Worm (Caenorhabditis elegans) whole organism, L3 larva: ENCODE results near the gene F10B5.2.

ENCODE experiments used
- R02D3.7 ChIP-seq: fragments of 150-350 bp; optimal IDR thresholded peaks from 2 replicates; lab custom pipeline; 2014; ENCODE audit warnings: missing biosample characterization, missing genetic modification characterization
- aly-2 ChIP-seq: fragments of 150-350 bp; optimal IDR thresholded peaks from 2 replicates; lab custom pipeline; 2014; ENCODE audit warnings: missing biosample characterization, missing genetic modification characterization
- ama-1 ChIP-seq: fragments of 150-350 bp; optimal IDR thresholded peaks from 2 replicates; lab custom pipeline; 2018
- ceh-28 ChIP-seq: fragments of 150-350 bp; optimal IDR thresholded peaks from 2 replicates; lab custom pipeline; 2014; ENCODE audit warnings: missing biosample characterization, missing genetic modification reagents, missing genetic modification characterization
- ceh-82 ChIP-seq: fragments of 150-350 bp; optimal IDR thresholded peaks from 2 replicates; lab custom pipeline; 2014; ENCODE audit warnings: missing biosample characterization, missing genetic modification characterization
- ceh-9 ChIP-seq: sonication (generic microtip); optimal IDR thresholded peaks from 2 replicates; lab custom pipeline; 2018; ENCODE audit warnings: missing biosample characterization, missing genetic modification characterization
- daf-12 ChIP-seq: fragments of 150-350 bp; optimal IDR thresholded peaks from 2 replicates; lab custom pipeline; 2014; ENCODE audit warnings: missing biosample characterization, missing genetic modification reagents, missing genetic modification characterization
- egl-27 ChIP-seq: sonication (generic microtip); optimal IDR thresholded peaks from 4 replicates; lab custom pipeline; 2017; ENCODE audit warnings: missing biosample characterization, missing genetic modification reagents, missing genetic modification characterization
- egl-5 ChIP-seq: fragments of 150-350 bp; optimal IDR thresholded peaks from 2 replicates; lab custom pipeline; 2017; ENCODE audit warnings: missing biosample characterization, missing genetic modification reagents, missing genetic modification characterization, inconsistent platforms
- elt-2 ChIP-seq: sonication (generic microtip); optimal IDR thresholded peaks from 2 replicates; lab custom pipeline; 2016; ENCODE audit warnings: missing genetic modification reagents, mild to moderate bottlenecking, missing genetic modification characterization, missing compliant biosample characterization
- elt-3 ChIP-seq, 3 experiments: fragments of 150-350 bp in 1 of 3; sonication (generic microtip) in 2 of 3; optimal IDR thresholded peaks; 2 replicates in 2 of 3; 4 replicates in 1 of 3; lab custom pipeline; 2014 to 2017; ENCODE audit warnings: missing biosample characterization in 3 of 3, missing genetic modification characterization in 3 of 3
- eor-1 ChIP-seq, 2 experiments: fragments of 150-350 bp; optimal IDR thresholded peaks; 2 replicates each; lab custom pipeline; 2014 to 2018; ENCODE audit warnings: missing biosample characterization in 2 of 2, missing genetic modification characterization in 2 of 2
- fkh-10 ChIP-seq: sonication (generic microtip); optimal IDR thresholded peaks from 2 replicates; lab custom pipeline; 2017; ENCODE audit warnings: missing biosample characterization, missing genetic modification reagents, missing genetic modification characterization
- fkh-2 ChIP-seq: fragments of 150-350 bp; optimal IDR thresholded peaks from 2 replicates; lab custom pipeline; 2014; ENCODE audit warnings: missing biosample characterization, missing genetic modification reagents, missing genetic modification characterization
- fos-1 ChIP-seq: fragments of 150-350 bp; optimal IDR thresholded peaks from 2 replicates; lab custom pipeline; 2014; ENCODE audit warnings: missing biosample characterization, missing genetic modification characterization
- hmg-11 ChIP-seq: sonication (generic microtip); optimal IDR thresholded peaks from 2 replicates; lab custom pipeline; 2016; ENCODE audit warnings: missing genetic modification characterization, missing compliant biosample characterization
- jun-1 ChIP-seq: fragments of 150-350 bp; optimal IDR thresholded peaks from 2 replicates; lab custom pipeline; 2014; ENCODE audit warnings: missing biosample characterization, missing genetic modification reagents, missing genetic modification characterization
- lin-15B ChIP-seq: fragments of 150-350 bp; optimal IDR thresholded peaks from 2 replicates; lab custom pipeline; 2014; ENCODE audit warnings: missing biosample characterization, missing genetic modification characterization
- lin-39 ChIP-seq: fragments of 150-350 bp; optimal IDR thresholded peaks from 2 replicates; lab custom pipeline; 2018; ENCODE audit warnings: missing biosample characterization, missing genetic modification reagents, missing genetic modification characterization
- mdl-1 ChIP-seq: fragments of 150-350 bp; optimal IDR thresholded peaks from 2 replicates; lab custom pipeline; 2014; ENCODE audit warnings: missing biosample characterization, missing genetic modification characterization
- mml-1 ChIP-seq: fragments of 150-350 bp; sonication (generic microtip); optimal IDR thresholded peaks from 3 replicates; lab custom pipeline; 2014; ENCODE audit warnings: missing biosample characterization, missing genetic modification characterization
- nfya-1 ChIP-seq: sonication (generic microtip); optimal IDR thresholded peaks from 2 replicates; lab custom pipeline; 2017; ENCODE audit warnings: missing genetic modification characterization, mild to moderate bottlenecking, missing compliant biosample characterization, antibody characterized with exemption, moderate library complexity; ENCODE audit not compliant: insufficient read depth
- nhr-11 ChIP-seq: fragments of 150-350 bp; optimal IDR thresholded peaks from 2 replicates; lab custom pipeline; 2014; ENCODE audit warnings: missing biosample characterization, missing genetic modification characterization
- nhr-23 ChIP-seq: fragments of 150-350 bp; optimal IDR thresholded peaks from 2 replicates; lab custom pipeline; 2014; ENCODE audit warnings: missing biosample characterization, missing genetic modification reagents, missing genetic modification characterization
- nhr-237 ChIP-seq: fragments of 150-350 bp; optimal IDR thresholded peaks from 2 replicates; lab custom pipeline; 2014; ENCODE audit warnings: missing biosample characterization, missing genetic modification characterization
- nhr-25 ChIP-seq: sonication (generic microtip); optimal IDR thresholded peaks from 2 replicates; lab custom pipeline; 2017; ENCODE audit warnings: missing biosample characterization, missing genetic modification characterization
- nhr-43 ChIP-seq: sonication (generic microtip); optimal IDR thresholded peaks from 2 replicates; lab custom pipeline; 2016; ENCODE audit warnings: mild to moderate bottlenecking, missing genetic modification characterization, missing compliant biosample characterization; ENCODE audit not compliant: poor library complexity, severe bottlenecking
- nhr-76 ChIP-seq: fragments of 150-350 bp; sonication (generic microtip); optimal IDR thresholded peaks from 5 replicates; lab custom pipeline; 2014; ENCODE audit warnings: missing biosample characterization, missing genetic modification characterization
- nhr-77 ChIP-seq: fragments of 150-350 bp; optimal IDR thresholded peaks from 2 replicates; lab custom pipeline; 2014; ENCODE audit warnings: missing biosample characterization, missing genetic modification characterization
- pha-4 ChIP-seq: fragments of 150-350 bp; optimal IDR thresholded peaks from 2 replicates; lab custom pipeline; 2014; ENCODE audit warnings: missing biosample characterization, missing genetic modification reagents, missing genetic modification characterization
- pqm-1 ChIP-seq: fragments of 150-350 bp; optimal IDR thresholded peaks from 2 replicates; lab custom pipeline; 2017; ENCODE audit warnings: missing biosample characterization, missing genetic modification characterization, inconsistent platforms
- sea-2 ChIP-seq: fragments of 150-350 bp; sonication (generic microtip); optimal IDR thresholded peaks from 4 replicates; lab custom pipeline; 2014; ENCODE audit warnings: missing biosample characterization, missing genetic modification reagents, missing genetic modification characterization
- skn-1 ChIP-seq: fragments of 150-350 bp; optimal IDR thresholded peaks from 2 replicates; lab custom pipeline; 2014; ENCODE audit warnings: missing biosample characterization, missing genetic modification characterization
- snpc-4 ChIP-seq: fragments of 150-350 bp; optimal IDR thresholded peaks from 2 replicates; lab custom pipeline; 2014; ENCODE audit warnings: missing biosample characterization, missing genetic modification characterization
- tbx-2 ChIP-seq: sonication (generic microtip); optimal IDR thresholded peaks from 2 replicates; lab custom pipeline; 2016; ENCODE audit warnings: mild to moderate bottlenecking, missing genetic modification characterization, missing compliant biosample characterization
- unc-39 ChIP-seq: sonication (generic microtip); optimal IDR thresholded peaks from 4 replicates; lab custom pipeline; 2017; ENCODE audit warnings: missing biosample characterization, missing genetic modification characterization
- unc-62 ChIP-seq: fragments of 150-350 bp; sonication (generic microtip); optimal IDR thresholded peaks from 4 replicates; lab custom pipeline; 2014; ENCODE audit warnings: missing biosample characterization, missing genetic modification reagents, missing genetic modification characterization
- zag-1 ChIP-seq: fragments of 150-350 bp; optimal IDR thresholded peaks from 2 replicates; lab custom pipeline; 2014; ENCODE audit warnings: missing biosample characterization, missing genetic modification characterization
- ztf-11 ChIP-seq: fragments of 150-350 bp; optimal IDR thresholded peaks from 2 replicates; lab custom pipeline; 2014; ENCODE audit warnings: missing biosample characterization, missing genetic modification characterization
- ztf-4 ChIP-seq: fragments of 150-350 bp; optimal IDR thresholded peaks from 2 replicates; lab custom pipeline; 2014; ENCODE audit warnings: missing biosample characterization, missing genetic modification characterization

The F10B5.2 gene

ce11 chrII:8138015-8138546 is 6.5 kb upstream of the F10B5.2 start, which contains the start of gene cdc-48.2:
Gene cdc-48.2, plus strand, starts transcription at chrII:8138496.
- TF ChIP-seq R02D3.7 = no peak
- no peak for TF ChIP-seq eor-1 (tag; optimal IDR thresholded peaks at IDR 0.05; lab: Kevin White, UChicago)
- TF ChIP-seq nhr-76 (tag; lab: Kevin White, UChicago) = no peak
- TF ChIP-seq daf-12 (tag; lab: Kevin White, UChicago) = no peak
- no peak for TF ChIP-seq snpc-4 (tag; lab: Kevin White, UChicago)
- no peak for TF ChIP-seq fkh-10 (GFP tag; lab: Kevin White, UChicago)
- no peak for TF ChIP-seq ceh-82 (tag; lab: Kevin White, UChicago)
- no peak for TF ChIP-seq elt-3 (tag; optimal IDR thresholded peaks at IDR 0.05; lab: Kevin White, UChicago)
- TF ChIP-seq mml-1 = no peak
- no peak for TF ChIP-seq unc-62 (GFP tag; lab: Kevin White, UChicago)
- no peak for TF ChIP-seq nhr-11 (tag; lab: Kevin White, UChicago)
- no peak for TF ChIP-seq ztf-4 (tag; lab: Kevin White, UChicago)
- TF ChIP-seq ztf-11 (tag; lab: Kevin White, UChicago) = no peak
- no peak for TF ChIP-seq egl-27 (tag; lab: Kevin White, UChicago)
- TF ChIP-seq pqm-1 (tag; lab: Kevin White, UChicago) = no peak
- peak; percentile 2 for TF ChIP-seq pha-4 (tag; lab: Kevin White, UChicago)
- TF ChIP-seq nhr-77 (tag; lab: Kevin White, UChicago) = no peak
- no peak for TF ChIP-seq fkh-2 (tag; lab: Kevin White, UChicago)
- no peak for TF ChIP-seq elt-2 (tag; lab: Kevin White, UChicago)
- TF ChIP-seq ceh-28 = no peak
- TF ChIP-seq unc-39 (tag; lab: Kevin White, UChicago) = no peak
- TF ChIP-seq jun-1 = no peak
- no peak for TF ChIP-seq egl-5 (tag; lab: Kevin White, UChicago)
- peak; percentile 34 for TF ChIP-seq lin-15B (tag; lab: Kevin White, UChicago)
- no peak for TF ChIP-seq ceh-9 (tag; lab: Kevin White, UChicago)
- TF ChIP-seq skn-1 (tag; lab: Kevin White, UChicago) = peak; percentile 90
- TF ChIP-seq mdl-1 (tag; lab: Kevin White, UChicago) = no peak
- no peak for TF ChIP-seq nhr-23 (tag; lab: Kevin White, UChicago)
- no peak for TF ChIP-seq ama-1 (lab: Kevin White, UChicago)
- TF ChIP-seq nhr-25 = no peak
- TF ChIP-seq lin-39 (tag; lab: Kevin White, UChicago) = no peak
- TF ChIP-seq nfya-1 (tag; lab: Kevin White, UChicago) = peak; percentile 27

- no peak for TF ChIP-seq elt-2 (tag; lab: Kevin White, UChicago)
- no peak for TF ChIP-seq ztf-11 (tag; lab: Kevin White, UChicago)
- no peak for TF ChIP-seq zag-1
- no peak for TF ChIP-seq nhr-76 (tag; lab: Kevin White, UChicago)
- TF ChIP-seq sea-2 (GFP tag; lab: Kevin White, UChicago) = no peak
- TF ChIP-seq pha-4 (tag; lab: Kevin White, UChicago) = no peak
- no peak for TF ChIP-seq ceh-82 (tag; lab: Kevin White, UChicago)
- no peak for TF ChIP-seq nhr-23 (tag; lab: Kevin White, UChicago)
- TF ChIP-seq nhr-43 (tag; lab: Kevin White, UChicago) = no peak
- TF ChIP-seq hmg-11 (tag; lab: Kevin White, UChicago) = no peak
- no peak for TF ChIP-seq jun-1
- TF ChIP-seq fos-1 (tag; lab: Kevin White, UChicago) = no peak
- TF ChIP-seq fkh-2 (tag; lab: Kevin White, UChicago) = no peak
- TF ChIP-seq tbx-2 = no peak
- no peak for TF ChIP-seq egl-5 (tag; lab: Kevin White, UChicago)
Observed at ce11 chrII:8141135-8141534, 3.4 kb upstream of the F10B5.2 start.

- TF ChIP-seq pha-4 (tag; lab: Kevin White, UChicago) (peak; percentile 81), R02D3.7 (no peak), lin-15B (tag; lab: Kevin White, UChicago) (peak; percentile 84), snpc-4 (tag; lab: Kevin White, UChicago) (peak; percentile 23), hmg-11 (tag; lab: Kevin White, UChicago) (peak; percentile 44), lin-39 (tag; lab: Kevin White, UChicago) (peak; percentile 29), elt-2 (tag; lab: Kevin White, UChicago) (peak; percentile 31), ztf-4 (tag; lab: Kevin White, UChicago) (no peak), nfya-1 (tag; lab: Kevin White, UChicago) (peak; percentile 86), nhr-11 (tag; lab: Kevin White, UChicago) (no peak), nhr-23 (tag; lab: Kevin White, UChicago) (peak; percentile 71), nhr-25 (peak; percentile 45), aly-2 (tag; lab: Kevin White, UChicago) (no peak), ama-1 (lab: Kevin White, UChicago) (no peak), jun-1 (no peak), nhr-237 (no peak)
Observed at ce11 chrII:8143278-8143931, 1.2 kb upstream of the F10B5.2 start, which contains the start of the genes ints-11 and rpl-10. Gene ints-11, minus strand, starts transcription at chrII:8143478. Gene rpl-10, plus strand, starts transcription at chrII:8143881.
